Fruit fly (Drosophila melanogaster) whole organism, prepupa: ENCODE data around the gene RpLP0.

ENCODE experiments used
- CG10631 ChIP-seq: fragments of 200-800 bp; sonication (Bioruptor generic); optimal IDR thresholded peaks from 2 replicates; lab custom pipeline; 2016; ENCODE audit warnings: missing biosample characterization, missing genetic modification characterization
- CG10669 ChIP-seq: fragments of 200-800 bp; sonication (Bioruptor generic); optimal IDR thresholded peaks from 3 replicates; lab custom pipeline; 2018; ENCODE audit warnings: missing biosample characterization, mild to moderate bottlenecking, missing genetic modification characterization, moderate library complexity
- CG11902 ChIP-seq: fragments of 200-800 bp; sonication (Bioruptor generic); optimal IDR thresholded peaks from 3 replicates; lab custom pipeline; 2016; ENCODE audit warnings: missing biosample characterization, missing genetic modification characterization
- CG15336 ChIP-seq: fragments of 200-800 bp; sonication (Bioruptor generic); IDR thresholded peaks from 2 replicates; pipeline ENCODE4 v1.3.6; 2022; ENCODE audit warnings: missing biosample characterization, missing genetic modification characterization
- CG1621 ChIP-seq: fragments of 200-800 bp; sonication (Bioruptor generic); optimal IDR thresholded peaks from 3 replicates; lab custom pipeline; 2018; ENCODE audit warnings: missing biosample characterization, mild to moderate bottlenecking, missing genetic modification characterization
- CG3032 ChIP-seq: fragments of 200-800 bp; optimal IDR thresholded peaks from 2 replicates; lab custom pipeline; 2019; ENCODE audit warnings: missing biosample characterization, mild to moderate bottlenecking, missing genetic modification characterization, moderate library complexity
- CG31627 ChIP-seq: fragments of 200-800 bp; sonication (Bioruptor generic); optimal IDR thresholded peaks from 3 replicates; lab custom pipeline; 2016; ENCODE audit warnings: missing biosample characterization, missing genetic modification characterization
- CG32006 ChIP-seq: fragments of 200-800 bp; sonication (Bioruptor generic); optimal IDR thresholded peaks from 3 replicates; lab custom pipeline; 2017; ENCODE audit warnings: missing biosample characterization, mild to moderate bottlenecking, missing genetic modification characterization
- CG3919 ChIP-seq: fragments of 200-800 bp; sonication (Bioruptor generic); optimal IDR thresholded peaks from 3 replicates; lab custom pipeline; 2016; ENCODE audit warnings: missing biosample characterization, missing genetic modification characterization
- CG4318 ChIP-seq: fragments of 200-800 bp; sonication (Bioruptor generic); optimal IDR thresholded peaks from 3 replicates; lab custom pipeline; 2017; ENCODE audit warnings: missing biosample characterization, mild to moderate bottlenecking, missing genetic modification characterization
- CG6163 ChIP-seq: fragments of 200-800 bp; sonication (Bioruptor generic); IDR thresholded peaks from 3 replicates; pipeline ENCODE4 v1.3.6; 2022; ENCODE audit warnings: missing biosample characterization, missing genetic modification characterization
- CG6276 ChIP-seq: fragments of 200-800 bp; sonication (Bioruptor generic); optimal IDR thresholded peaks from 2 replicates; lab custom pipeline; 2017; ENCODE audit warnings: missing biosample characterization, mild to moderate bottlenecking, missing genetic modification characterization
- CG6792 ChIP-seq: fragments of 200-800 bp; sonication (Bioruptor generic); optimal IDR thresholded peaks from 3 replicates; lab custom pipeline; 2016; ENCODE audit warnings: missing biosample characterization, missing genetic modification characterization
- CG6808 ChIP-seq: fragments of 200-800 bp; sonication (Bioruptor generic); optimal IDR thresholded peaks from 3 replicates; lab custom pipeline; 2017; ENCODE audit warnings: missing biosample characterization, missing genetic modification characterization, mild to moderate bottlenecking, moderate library complexity, missing genetic modification reagents
- CG8119 ChIP-seq: fragments of 200-800 bp; sonication (Bioruptor generic); IDR thresholded peaks from 3 replicates; pipeline ENCODE4 v1.3.6; 2022; ENCODE audit warnings: missing biosample characterization, missing genetic modification characterization
- CG8319 ChIP-seq: fragments of 200-800 bp; sonication (Bioruptor generic); optimal IDR thresholded peaks from 3 replicates; lab custom pipeline; 2016; ENCODE audit warnings: missing biosample characterization, missing genetic modification characterization
- Eip75B ChIP-seq: fragments of 200-800 bp; sonication (Bioruptor generic); optimal IDR thresholded peaks from 3 replicates; lab custom pipeline; 2016; ENCODE audit warnings: missing biosample characterization, missing genetic modification characterization
- Eip78C ChIP-seq: fragments of 200-800 bp; sonication (Bioruptor generic); peaks from one replicate; lab custom pipeline; 2016; ENCODE audit warnings: missing biosample characterization, missing genetic modification characterization
- Eip93F ChIP-seq: fragments of 200-800 bp; sonication (Bioruptor generic); optimal IDR thresholded peaks from 2 replicates; lab custom pipeline; 2016; ENCODE audit warnings: missing biosample characterization, mild to moderate bottlenecking, missing genetic modification characterization
- Ets21C ChIP-seq: fragments of 200-800 bp; sonication (Bioruptor generic); optimal IDR thresholded peaks from 3 replicates; lab custom pipeline; 2016; ENCODE audit warnings: missing biosample characterization, missing genetic modification characterization
- Ets96B ChIP-seq: fragments of 200-800 bp; optimal IDR thresholded peaks from 2 replicates; lab custom pipeline; 2019; ENCODE audit warnings: missing biosample characterization, mild to moderate bottlenecking, missing genetic modification characterization, moderate library complexity
- Gug ChIP-seq: fragments of 200-800 bp; sonication (Bioruptor generic); IDR thresholded peaks from 2 replicates; pipeline ENCODE4 v1.3.6; 2022; ENCODE audit warnings: missing biosample characterization, missing genetic modification characterization
- Hr39 ChIP-seq: fragments of 200-800 bp; sonication (Bioruptor generic); optimal IDR thresholded peaks from 2 replicates; lab custom pipeline; 2016; ENCODE audit warnings: missing biosample characterization, missing genetic modification characterization
- Hr4 ChIP-seq: fragments of 200-800 bp; sonication (Bioruptor generic); optimal IDR thresholded peaks from 3 replicates; lab custom pipeline; 2016; ENCODE audit warnings: missing biosample characterization, missing genetic modification characterization
- Lpt ChIP-seq: fragments of 200-800 bp; sonication (Bioruptor generic); optimal IDR thresholded peaks from 3 replicates; lab custom pipeline; 2016; ENCODE audit warnings: missing biosample characterization, missing genetic modification characterization
- Met ChIP-seq: fragments of 200-800 bp; sonication (Bioruptor generic); optimal IDR thresholded peaks from 3 replicates; lab custom pipeline; 2016; ENCODE audit warnings: missing biosample characterization, missing genetic modification characterization
- OdsH ChIP-seq: fragments of 200-800 bp; sonication (Bioruptor generic); optimal IDR thresholded peaks from 3 replicates; lab custom pipeline; 2016; ENCODE audit warnings: missing biosample characterization, missing genetic modification characterization
- Sox14 ChIP-seq: fragments of 200-800 bp; sonication (Bioruptor generic); optimal IDR thresholded peaks from 3 replicates; lab custom pipeline; 2016; ENCODE audit warnings: missing biosample characterization, missing genetic modification characterization
- achi ChIP-seq: fragments of 200-800 bp; sonication (Bioruptor generic); optimal IDR thresholded peaks from 3 replicates; lab custom pipeline; 2016; ENCODE audit warnings: missing biosample characterization, missing genetic modification characterization
- acj6 ChIP-seq: fragments of 200-800 bp; sonication (Bioruptor generic); optimal IDR thresholded peaks from 3 replicates; lab custom pipeline; 2016; ENCODE audit warnings: missing biosample characterization, missing genetic modification characterization
- fd59A ChIP-seq: fragments of 200-800 bp; sonication (Bioruptor generic); optimal IDR thresholded peaks from 2 replicates; lab custom pipeline; 2017; ENCODE audit warnings: missing biosample characterization, mild to moderate bottlenecking, missing genetic modification characterization, missing genetic modification reagents
- fd85E ChIP-seq: fragments of 200-800 bp; sonication (Bioruptor generic); optimal IDR thresholded peaks from 3 replicates; lab custom pipeline; 2016; ENCODE audit warnings: missing biosample characterization, missing genetic modification characterization
- lz ChIP-seq: fragments of 200-800 bp; sonication (Bioruptor generic); optimal IDR thresholded peaks from 3 replicates; lab custom pipeline; 2016; ENCODE audit warnings: missing biosample characterization, missing genetic modification characterization
- net ChIP-seq: fragments of 200-800 bp; sonication (Bioruptor generic); optimal IDR thresholded peaks from 3 replicates; lab custom pipeline; 2016; ENCODE audit warnings: missing biosample characterization, missing genetic modification characterization
- pdm3 ChIP-seq: fragments of 200-800 bp; sonication (Bioruptor generic); optimal IDR thresholded peaks from 3 replicates; lab custom pipeline; 2016; ENCODE audit warnings: missing biosample characterization, missing genetic modification characterization
- spab ChIP-seq: fragments of 200-800 bp; sonication (Bioruptor generic); optimal IDR thresholded peaks from 2 replicates; lab custom pipeline; 2017; ENCODE audit warnings: missing biosample characterization, mild to moderate bottlenecking, missing genetic modification characterization, missing genetic modification reagents
- svp ChIP-seq: fragments of 200-800 bp; sonication (Bioruptor generic); peaks from one replicate; lab custom pipeline; 2016; ENCODE audit warnings: missing biosample characterization, missing genetic modification characterization
- topi ChIP-seq: fragments of 200-800 bp; sonication (Bioruptor generic); optimal IDR thresholded peaks from 3 replicates; lab custom pipeline; 2016; ENCODE audit warnings: missing biosample characterization, missing genetic modification characterization

RpLP0 gene

dm6 chr3L:22094308-22094866, 18.7 kb downstream of the RpLP0 start:
- TF ChIP-seq Eip93F (GFP tag; lab: Kevin White, UChicago) (no peak), Gug (GFP tag; lab: Robert Waterston, UW) (no peak), CG4318 (no peak), svp (no peak), pdm3 (no peak), CG31627 (GFP tag; lab: Kevin White, UChicago) (no peak), CG6163 (GFP tag; lab: Robert Waterston, UW) (no peak), fd85E (GFP tag; lab: Kevin White, UChicago) (no peak), CG8119 (GFP tag; lab: Robert Waterston, UW) (no peak), spab (GFP tag; lab: Kevin White, UChicago) (no peak), Sox14 (no peak), CG6276 (no peak), Ets21C (no peak), Ets96B (tag; lab: Kevin White, UChicago) (no peak), acj6 (no peak), Lpt (no peak)

dm6 chr3L:22106704-22107103, 31.0 kb downstream of the RpLP0 start:
- TF ChIP-seq Met, result no peak
- TF ChIP-seq spab (GFP tag; lab: Kevin White, UChicago), result no peak
- TF ChIP-seq Gug (GFP tag; lab: Robert Waterston, UW), result peak; percentile 29; the same call in 1 of the 2 replicates
- peak; percentile 7 for TF ChIP-seq Ets96B (tag; lab: Kevin White, UChicago)
- TF ChIP-seq OdsH, result peak; percentile 10
- TF ChIP-seq Hr4 (GFP tag; lab: Kevin White, UChicago), result peak; percentile 62
- no peak for TF ChIP-seq CG8319 (GFP tag; lab: Kevin White, UChicago)
- TF ChIP-seq acj6, result peak; percentile 15
- TF ChIP-seq Eip93F (GFP tag; lab: Kevin White, UChicago), result no peak
- peak; percentile 52 for TF ChIP-seq CG6276
- TF ChIP-seq CG32006 (GFP tag; lab: Kevin White, UChicago), result peak; percentile 81
- TF ChIP-seq CG6792 (GFP tag; lab: Kevin White, UChicago), result no peak
- TF ChIP-seq Sox14, result peak; percentile 20
- peak; percentile 18 for TF ChIP-seq Eip75B
- TF ChIP-seq CG1621 (tag; lab: Kevin White, UChicago), result no peak
- TF ChIP-seq Hr39 (GFP tag; lab: Kevin White, UChicago), result no peak
- TF ChIP-seq Lpt, result no peak
- peak; percentile 15 for TF ChIP-seq topi (GFP tag; lab: Kevin White, UChicago)
- TF ChIP-seq CG8119 (GFP tag; lab: Robert Waterston, UW), result peak; percentile 51; the same call in 1 of the 3 replicates
- TF ChIP-seq CG10669 (GFP tag; lab: Kevin White, UChicago), result peak; percentile 24
- TF ChIP-seq CG4318, result peak; percentile 58
- TF ChIP-seq CG6808 (GFP tag; lab: Kevin White, UChicago), result peak; percentile 8
- TF ChIP-seq CG15336, result peak; percentile 54
- TF ChIP-seq svp, result no peak
- peak; percentile 82 for TF ChIP-seq Eip78C (GFP tag; lab: Kevin White, UChicago)
- no peak for TF ChIP-seq fd59A (GFP tag; lab: Kevin White, UChicago)
- no peak for TF ChIP-seq CG11902
- TF ChIP-seq CG3032 (tag; lab: Kevin White, UChicago), result peak; percentile 22
- peak; percentile 7 for TF ChIP-seq pdm3
- peak; percentile 33 for TF ChIP-seq CG10631
- TF ChIP-seq lz, result no peak
- TF ChIP-seq achi (GFP tag; lab: Kevin White, UChicago), result peak; percentile 33
- no peak for TF ChIP-seq net (GFP tag; lab: Kevin White, UChicago)
- peak; percentile 1 for TF ChIP-seq CG3919 (GFP tag; lab: Kevin White, UChicago)
- TF ChIP-seq, all 60 proteins: peak for 21

- no peak for TF ChIP-seq Eip75B
- TF ChIP-seq CG32006 (GFP tag; lab: Kevin White, UChicago), result peak; percentile 7
- TF ChIP-seq Eip78C (GFP tag; lab: Kevin White, UChicago), result peak; percentile 53
- TF ChIP-seq, all 60 proteins: peak for 2
Observed at dm6 chr3L:22109903-22110302, 34.2 kb downstream of the RpLP0 start.
